Fruit fly (Drosophila melanogaster) whole organism, embryonic: ENCODE data around the gene mRpL27.

Experiments used
- Bteb2 ChIP-seq: fragments of 200-800 bp; sonication (Bioruptor generic); optimal IDR thresholded peaks from 2 replicates; lab custom pipeline; 2016; ENCODE audit warnings: missing biosample characterization, missing genetic modification characterization
- CG10543 ChIP-seq: fragments of 200-800 bp; sonication (Bioruptor generic); optimal IDR thresholded peaks from 3 replicates; lab custom pipeline; 2017; ENCODE audit warnings: missing biosample characterization, mild to moderate bottlenecking, missing genetic modification characterization, moderate library complexity
- CG10565 ChIP-seq: fragments of 200-800 bp; sonication (Bioruptor generic); optimal IDR thresholded peaks from 3 replicates; lab custom pipeline; 2016; ENCODE audit warnings: missing biosample characterization, mild to moderate bottlenecking, missing genetic modification characterization
- CG10959 ChIP-seq: fragments of 200-800 bp; sonication (Bioruptor generic); IDR thresholded peaks from 2 replicates; pipeline ENCODE4 v1.3.6; 2022; ENCODE audit warnings: missing biosample characterization, missing genetic modification characterization
- CG11695 ChIP-seq: fragments of 200-800 bp; sonication (Bioruptor generic); IDR thresholded peaks from 3 replicates; pipeline ENCODE4 v1.3.6; 2022; ENCODE audit warnings: missing biosample characterization, missing genetic modification characterization
- CG11696 ChIP-seq: fragments of 200-800 bp; sonication (Bioruptor generic); IDR thresholded peaks from 2 replicates; pipeline ENCODE4 v1.3.6; 2022; ENCODE audit warnings: missing biosample characterization, missing genetic modification characterization
- CG12104 ChIP-seq: fragments of 200-800 bp; sonication (Bioruptor generic); optimal IDR thresholded peaks from 3 replicates; lab custom pipeline; 2016; ENCODE audit warnings: missing biosample characterization, missing genetic modification characterization
- CG17186 ChIP-seq: fragments of 200-800 bp; sonication (Bioruptor generic); optimal IDR thresholded peaks from 3 replicates; lab custom pipeline; 2017; ENCODE audit warnings: missing biosample characterization, missing genetic modification reagents, missing genetic modification characterization
- CG17361 ChIP-seq: fragments of 200-800 bp; sonication (Bioruptor generic); IDR thresholded peaks from 3 replicates; pipeline ENCODE4 v1.3.6; 2022; ENCODE audit warnings: missing biosample characterization, missing genetic modification characterization
- CG1832 ChIP-seq: fragments of 200-800 bp; sonication (Bioruptor generic); optimal IDR thresholded peaks from 2 replicates; lab custom pipeline; 2017; ENCODE audit warnings: missing biosample characterization, mild to moderate bottlenecking, missing genetic modification characterization, inconsistent platforms
- CG30020 ChIP-seq: fragments of 200-800 bp; optimal IDR thresholded peaks from 2 replicates; lab custom pipeline; 2019; ENCODE audit warnings: missing biosample characterization, mild to moderate bottlenecking, missing genetic modification characterization, moderate library complexity
- CG30403 ChIP-seq: fragments of 200-800 bp; sonication (Bioruptor generic); optimal IDR thresholded peaks from 3 replicates; lab custom pipeline; 2016; ENCODE audit warnings: missing biosample characterization, missing genetic modification characterization
- CG3065 ChIP-seq: fragments of 200-800 bp; sonication (Bioruptor generic); optimal IDR thresholded peaks from 2 replicates; lab custom pipeline; 2016; ENCODE audit warnings: missing biosample characterization, missing genetic modification characterization
- CG34422 ChIP-seq: fragments of 200-800 bp; sonication (Bioruptor generic); IDR thresholded peaks from 3 replicates; pipeline ENCODE4 v1.3.6; 2022; ENCODE audit warnings: missing biosample characterization, missing genetic modification characterization
- CG3838 ChIP-seq: fragments of 200-800 bp; sonication (Bioruptor generic); optimal IDR thresholded peaks from 3 replicates; lab custom pipeline; 2016; ENCODE audit warnings: missing biosample characterization, missing genetic modification characterization
- CG8388 ChIP-seq: fragments of 200-800 bp; sonication (Bioruptor generic); optimal IDR thresholded peaks from 2 replicates; lab custom pipeline; 2019; ENCODE audit warnings: missing biosample characterization, mild to moderate bottlenecking, missing genetic modification characterization, moderate library complexity
- CG9437 ChIP-seq: fragments of 200-800 bp; sonication (Bioruptor generic); optimal IDR thresholded peaks from 2 replicates; lab custom pipeline; 2018; ENCODE audit warnings: missing biosample characterization, mild to moderate bottlenecking, missing genetic modification characterization
- CG9609 ChIP-seq: fragments of 200-800 bp; sonication (Bioruptor generic); optimal IDR thresholded peaks from 3 replicates; lab custom pipeline; 2016; ENCODE audit warnings: missing biosample characterization, missing genetic modification characterization
- CHES-1-like ChIP-seq: fragments of 200-800 bp; sonication (Bioruptor generic); optimal IDR thresholded peaks from 2 replicates; lab custom pipeline; 2016; ENCODE audit warnings: missing biosample characterization, missing genetic modification characterization
- Dref ChIP-seq: fragments of 200-800 bp; sonication (Bioruptor generic); IDR thresholded peaks from 2 replicates; pipeline ENCODE4 v1.3.6; 2022; ENCODE audit warnings: missing biosample characterization, missing genetic modification characterization
- E2f1 ChIP-seq: fragments of 200-800 bp; sonication (Bioruptor generic); IDR thresholded peaks from 2 replicates; pipeline ENCODE4 v1.3.6; 2022; ENCODE audit warnings: missing biosample characterization, missing genetic modification characterization
- Eip74EF ChIP-seq, 2 experiments: fragments of 200-800 bp in 1 of 2; fragments of >200 bp in 1 of 2; sonication (Bioruptor generic) in 1 of 2; optimal IDR thresholded peaks; 2 replicates each; lab custom pipeline; 2017 to 2019; ENCODE audit warnings: missing biosample characterization in 2 of 2, missing genetic modification characterization in 2 of 2, mild to moderate bottlenecking in 1 of 2, moderate library complexity in 1 of 2
- Ets65A ChIP-seq: fragments of 200-800 bp; sonication (Bioruptor generic); peaks from one replicate; lab custom pipeline; 2016; ENCODE audit warnings: missing biosample characterization, missing genetic modification characterization
- H2.0 ChIP-seq: fragments of 200-800 bp; sonication (Bioruptor generic); IDR thresholded peaks from 2 replicates; pipeline ENCODE4 v1.3.6; 2022; ENCODE audit warnings: missing biosample characterization, missing genetic modification characterization
- HmgZ ChIP-seq: fragments of 200-800 bp; sonication (Bioruptor generic); optimal IDR thresholded peaks from 2 replicates; lab custom pipeline; 2018; ENCODE audit warnings: missing biosample characterization, mild to moderate bottlenecking, missing genetic modification characterization
- Hr51 ChIP-seq, 2 experiments: fragments of 200-800 bp; sonication (Bioruptor generic); optimal IDR thresholded peaks; 2 replicates in 1 of 2; 3 replicates in 1 of 2; lab custom pipeline; 2016 to 2018; ENCODE audit warnings: missing biosample characterization in 2 of 2, missing genetic modification characterization in 2 of 2, mild to moderate bottlenecking in 1 of 2, moderate library complexity in 1 of 2
- Hsf ChIP-seq: fragments of 200-800 bp; sonication (Bioruptor generic); optimal IDR thresholded peaks from 3 replicates; lab custom pipeline; 2016; ENCODE audit warnings: missing biosample characterization, missing genetic modification characterization
- Myb ChIP-seq: fragments of 200-800 bp; sonication (Bioruptor generic); optimal IDR thresholded peaks from 2 replicates; lab custom pipeline; 2016; ENCODE audit warnings: missing biosample characterization, missing genetic modification characterization
- Neu2 ChIP-seq: fragments of 200-800 bp; sonication (Bioruptor generic); optimal IDR thresholded peaks from 3 replicates; lab custom pipeline; 2016; ENCODE audit warnings: missing biosample characterization, missing genetic modification characterization, borderline replicate concordance
- NfI ChIP-seq: fragments of 200-800 bp; sonication (Bioruptor generic); optimal IDR thresholded peaks from 3 replicates; lab custom pipeline; 2018; ENCODE audit warnings: missing biosample characterization, mild to moderate bottlenecking, missing genetic modification characterization, moderate library complexity
- Oli ChIP-seq: fragments of 200-800 bp; sonication (Bioruptor generic); optimal IDR thresholded peaks from 2 replicates; lab custom pipeline; 2018; ENCODE audit warnings: missing biosample characterization, mild to moderate bottlenecking, missing genetic modification characterization, moderate library complexity
- Sox102F ChIP-seq: fragments of 200-800 bp; sonication (Bioruptor generic); optimal IDR thresholded peaks from 2 replicates; lab custom pipeline; 2018; ENCODE audit warnings: missing biosample characterization, mild to moderate bottlenecking, missing genetic modification characterization, moderate library complexity
- cas ChIP-seq: fragments of 200-800 bp; sonication (Bioruptor generic); IDR thresholded peaks from 2 replicates; pipeline ENCODE4 v1.3.6; 2022; ENCODE audit warnings: missing biosample characterization, missing genetic modification characterization
- chm ChIP-seq: fragments of 200-800 bp; sonication (Bioruptor generic); IDR thresholded peaks from 2 replicates; pipeline ENCODE4 v1.3.6; 2022; ENCODE audit warnings: missing biosample characterization, missing genetic modification characterization
- corto ChIP-seq: fragments of 200-800 bp; sonication (Bioruptor generic); optimal IDR thresholded peaks from 2 replicates; lab custom pipeline; 2016; ENCODE audit warnings: missing biosample characterization, mild to moderate bottlenecking, missing genetic modification characterization, moderate library complexity
- crp ChIP-seq, 2 experiments: fragments of 200-800 bp; sonication (Bioruptor generic); optimal IDR thresholded peaks; 2 replicates in 1 of 2; 3 replicates in 1 of 2; lab custom pipeline; 2017; ENCODE audit warnings: missing biosample characterization in 2 of 2, missing genetic modification characterization in 2 of 2, mild to moderate bottlenecking in 1 of 2, moderate library complexity in 1 of 2
- danr ChIP-seq: fragments of 200-800 bp; sonication (Bioruptor generic); IDR thresholded peaks from 2 replicates; pipeline ENCODE4 v1.3.6; 2022; ENCODE audit warnings: missing biosample characterization, missing genetic modification characterization
- dati ChIP-seq: fragments of 200-800 bp; sonication (Bioruptor generic); IDR thresholded peaks from 2 replicates; pipeline ENCODE4 v1.3.6; 2022; ENCODE audit warnings: missing biosample characterization, missing genetic modification characterization
- dmrt99B ChIP-seq: fragments of 200-800 bp; sonication (Bioruptor generic); optimal IDR thresholded peaks from 2 replicates; lab custom pipeline; 2018; ENCODE audit warnings: missing biosample characterization, mild to moderate bottlenecking, missing genetic modification characterization, moderate library complexity
- exex ChIP-seq: fragments of 200-800 bp; sonication (Bioruptor generic); optimal IDR thresholded peaks from 4 replicates; lab custom pipeline; 2018; ENCODE audit warnings: missing biosample characterization, mild to moderate bottlenecking, missing genetic modification characterization, moderate library complexity
- ftz-f1 ChIP-seq: fragments of 200-800 bp; sonication (Bioruptor generic); optimal IDR thresholded peaks from 2 replicates; lab custom pipeline; 2016; ENCODE audit warnings: missing biosample characterization, missing genetic modification characterization
- h ChIP-seq: fragments of >200 bp; optimal IDR thresholded peaks from 2 replicates; lab custom pipeline; 2017
- hbn ChIP-seq: fragments of 200-800 bp; sonication (Bioruptor generic); IDR thresholded peaks from 2 replicates; pipeline ENCODE4 v1.3.6; 2022; ENCODE audit warnings: missing biosample characterization, missing genetic modification characterization; ENCODE audit not compliant: partially characterized antibody
- lilli ChIP-seq: fragments of 200-800 bp; sonication (Bioruptor generic); optimal IDR thresholded peaks from 3 replicates; lab custom pipeline; 2016; ENCODE audit warnings: missing biosample characterization, missing genetic modification characterization
- scrt ChIP-seq: fragments of 200-800 bp; sonication (Bioruptor generic); optimal IDR thresholded peaks from 2 replicates; lab custom pipeline; 2018; ENCODE audit warnings: missing biosample characterization, mild to moderate bottlenecking, missing genetic modification characterization, moderate library complexity
- shn ChIP-seq: fragments of 200-800 bp; sonication (Bioruptor generic); optimal IDR thresholded peaks from 3 replicates; lab custom pipeline; 2016; ENCODE audit warnings: missing biosample characterization, missing genetic modification characterization
- slp2 ChIP-seq: fragments of 200-800 bp; sonication (Bioruptor generic); optimal IDR thresholded peaks from 2 replicates; lab custom pipeline; 2016; ENCODE audit warnings: missing biosample characterization, missing genetic modification characterization
- tap ChIP-seq: fragments of 200-800 bp; optimal IDR thresholded peaks from 3 replicates; lab custom pipeline; 2019; ENCODE audit warnings: missing biosample characterization, mild to moderate bottlenecking, missing genetic modification characterization, moderate library complexity
- tup ChIP-seq: fragments of 200-800 bp; sonication (Bioruptor generic); optimal IDR thresholded peaks from 2 replicates; lab custom pipeline; 2016; ENCODE audit warnings: missing biosample characterization, mild to moderate bottlenecking, missing genetic modification characterization, moderate library complexity
- zf30C ChIP-seq: fragments of 200-800 bp; sonication (Bioruptor generic); optimal IDR thresholded peaks from 3 replicates; lab custom pipeline; 2018; ENCODE audit warnings: missing biosample characterization, mild to moderate bottlenecking, missing genetic modification characterization
- zfh1 ChIP-seq: fragments of 200-800 bp; sonication (Bioruptor generic); IDR thresholded peaks from 3 replicates; pipeline ENCODE4 v1.3.6; 2022; ENCODE audit warnings: missing biosample characterization, missing genetic modification characterization

mRpL27 gene

DNA sequence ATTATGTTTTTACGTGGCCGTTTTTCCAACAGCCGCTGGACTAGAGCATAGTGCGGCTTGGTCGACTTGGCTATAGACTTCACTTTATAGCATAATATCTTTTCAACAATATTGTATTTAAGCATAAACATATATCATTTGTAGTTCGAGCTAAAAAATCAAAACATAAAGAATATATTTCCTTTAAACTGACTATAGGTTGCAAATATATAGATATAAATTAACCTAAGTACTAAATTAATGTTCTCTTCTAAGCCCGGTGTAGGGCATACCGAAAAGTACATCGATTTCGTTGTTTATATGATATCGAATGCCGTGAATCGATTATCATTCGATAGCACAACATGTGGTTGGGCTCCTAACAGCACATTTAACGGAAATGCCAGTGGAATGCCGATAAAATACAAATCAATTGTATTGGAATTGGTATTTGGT, 10.8 kb downstream of the mRpL27 start, which contains the start of gene MFS18 (continued):
- TF ChIP-seq dati (GFP tag; lab: Robert Waterston, UW) (peak; percentile 97), dmrt99B (tag; lab: Kevin White, UChicago) (peak; percentile 99), corto (GFP tag; lab: Kevin White, UChicago) (no peak), hbn (GFP tag; lab: Robert Waterston, UW) (peak; percentile 46), CG9609 (GFP tag; lab: Kevin White, UChicago) (peak; percentile 69), CG10565 (peak; percentile 84), CG10959 (GFP tag; lab: Robert Waterston, UW) (peak; percentile 98), H2.0 (GFP tag; lab: Robert Waterston, UW) (peak; percentile 98), CG34422 (GFP tag; lab: Robert Waterston, UW) (peak; percentile 99), tap (peak; percentile 98), exex (peak; percentile 90), NfI (GFP tag; lab: Kevin White, UChicago) (peak; percentile 92), CG30403 (GFP tag; lab: Kevin White, UChicago) (peak; percentile 98), CG12104 (GFP tag; lab: Kevin White, UChicago) (peak; percentile 94), chm (GFP tag; lab: Robert Waterston, UW) (peak; percentile 97), CG17186 (GFP tag; lab: Kevin White, UChicago) (peak; percentile 92), CG11696 (GFP tag; lab: Robert Waterston, UW) (peak; percentile 97), Oli (tag; lab: Kevin White, UChicago) (peak; percentile 95), Hsf (peak; percentile 94), CG11695 (GFP tag; lab: Robert Waterston, UW) (peak; percentile 100), E2f1 (peak; percentile 99), Ets65A (GFP tag; lab: Kevin White, UChicago) (peak; percentile 98), ftz-f1 (GFP tag; lab: Kevin White, UChicago) (peak; percentile 65), h (no peak), zf30C (no peak), Hr51 (GFP tag; optimal IDR thresholded peaks at IDR 0.05; lab: Kevin White, UChicago) (peak; percentile 98 to 99), HmgZ (tag; lab: Kevin White, UChicago) (peak; percentile 96), Eip74EF (GFP tag; optimal IDR thresholded peaks at IDR 0.05; lab: Kevin White, UChicago) (peak in 1 of 2 experiments; percentile 94), zfh1 (GFP tag; lab: Robert Waterston, UW) (peak; percentile 99), Neu2 (peak; percentile 81), crp (GFP tag; optimal IDR thresholded peaks at IDR 0.05; lab: Kevin White, UChicago) (peak; percentile 56 to 77), CG17361 (GFP tag; lab: Robert Waterston, UW) (peak; percentile 99), CHES-1-like (peak; percentile 73), scrt (peak; percentile 96), CG3838 (GFP tag; lab: Kevin White, UChicago) (peak; percentile 92), shn (GFP tag; lab: Kevin White, UChicago) (peak; percentile 69), tup (GFP tag; lab: Kevin White, UChicago) (peak; percentile 89), Myb (GFP tag; lab: Kevin White, UChicago) (peak; percentile 88), CG8388 (GFP tag; lab: Kevin White, UChicago) (peak; percentile 96), Bteb2 (peak; percentile 90), Sox102F (GFP tag; lab: Kevin White, UChicago) (peak; percentile 97), cas (GFP tag; lab: Robert Waterston, UW) (peak; percentile 98), CG9437 (GFP tag; lab: Kevin White, UChicago) (peak; percentile 91), slp2 (GFP tag; lab: Kevin White, UChicago) (peak; percentile 65), CG3065 (GFP tag; lab: Kevin White, UChicago) (peak; percentile 91), danr (GFP tag; lab: Robert Waterston, UW) (peak; percentile 97), lilli (GFP tag; lab: Kevin White, UChicago) (peak; percentile 99), Dref (peak; percentile 85), CG10543 (GFP tag; lab: Kevin White, UChicago) (peak; percentile 81), CG30020 (tag; lab: Kevin White, UChicago) (peak; percentile 80), CG1832 (GFP tag; lab: Kevin White, UChicago) (no peak)
